Worm (Caenorhabditis elegans): Measurements from ENCODE around the gene srbc-41.

srbc-41 gene

DNA sequence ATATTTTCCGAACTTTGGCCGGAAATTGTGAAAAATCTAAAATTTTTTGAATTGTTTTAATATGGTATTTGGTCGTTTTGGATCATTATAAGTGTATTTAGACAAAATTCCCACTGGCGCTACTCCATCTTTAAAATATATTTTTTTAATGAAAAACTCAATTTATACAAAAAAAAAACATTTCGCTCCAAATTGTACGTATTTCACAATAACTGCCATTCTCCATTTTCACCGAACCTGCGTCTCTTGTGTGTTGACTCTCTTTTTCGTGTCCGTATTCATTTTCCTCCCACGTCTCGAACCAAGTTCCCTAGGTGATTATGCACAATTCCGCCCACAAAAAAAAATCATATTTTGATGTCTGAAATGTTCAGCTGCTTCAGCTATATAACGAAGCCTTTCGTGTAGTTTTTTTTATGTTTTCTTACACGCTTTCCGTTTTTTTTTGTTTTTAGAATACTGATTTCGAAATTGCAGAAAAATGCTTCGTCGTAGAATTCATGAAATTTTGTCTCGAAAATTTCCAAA is 14.0 kb downstream of the srbc-41 start, which contains the start of gene F16B4.2:
Gene F16B4.2 (plus strand): TSS at position 478 of the 528 bp plus-strand sequence.
- no peak for TF ChIP-seq flt-1 (GFP tag; IDR thresholded peaks at IDR 0.05)
- TF ChIP-seq F13C5.2 (tag; optimal IDR thresholded peaks at IDR 0.05): no peak
- TF ChIP-seq ama-1 (optimal IDR thresholded peaks at IDR 0.05): no peak
- no peak for TF ChIP-seq hmbx-1 (tag; optimal IDR thresholded peaks at IDR 0.05)
- TF ChIP-seq ceh-36 (tag; optimal IDR thresholded peaks at IDR 0.05): no peak
- no peak for TF ChIP-seq tbx-11 (GFP tag; IDR thresholded peaks at IDR 0.05)
- TF ChIP-seq ets-7 (tag; optimal IDR thresholded peaks at IDR 0.05): no peak
- no peak for TF ChIP-seq B0310.2 (tag; optimal IDR thresholded peaks at IDR 0.05)
- TF ChIP-seq scrt-1 (GFP tag; IDR thresholded peaks at IDR 0.05): no peak
- TF ChIP-seq hmg-4 (GFP tag; optimal IDR thresholded peaks at IDR 0.05): no peak
- no peak for TF ChIP-seq pes-1 (GFP tag; IDR thresholded peaks at IDR 0.05)

DNA sequence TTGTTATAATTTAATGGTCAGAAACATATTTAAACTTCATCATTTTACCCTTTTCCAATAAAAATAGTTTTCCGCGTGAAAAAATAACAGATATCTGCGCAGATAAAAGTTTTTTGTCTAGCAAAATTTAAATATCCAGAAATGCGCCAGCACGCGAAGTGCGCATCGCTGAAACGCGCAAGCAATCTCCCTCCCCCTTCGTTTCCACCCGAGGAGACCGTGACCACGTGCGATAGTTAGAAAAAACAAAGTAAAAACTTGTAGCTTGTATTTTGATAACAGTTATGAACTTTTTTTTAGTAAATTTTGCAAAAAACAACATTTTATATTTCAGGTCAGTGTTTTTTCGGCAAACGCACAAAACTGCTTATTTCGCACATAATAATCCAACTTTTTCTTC is 15.5 kb downstream of the srbc-41 start:
- TF ChIP-seq pes-1 (GFP tag; IDR thresholded peaks at IDR 0.05) (peak; percentile 66), sea-1 (GFP tag; conservative IDR thresholded peaks at IDR 0.05) (peak; percentile 63; the same call in 1 of the 2 replicates)

DNA sequence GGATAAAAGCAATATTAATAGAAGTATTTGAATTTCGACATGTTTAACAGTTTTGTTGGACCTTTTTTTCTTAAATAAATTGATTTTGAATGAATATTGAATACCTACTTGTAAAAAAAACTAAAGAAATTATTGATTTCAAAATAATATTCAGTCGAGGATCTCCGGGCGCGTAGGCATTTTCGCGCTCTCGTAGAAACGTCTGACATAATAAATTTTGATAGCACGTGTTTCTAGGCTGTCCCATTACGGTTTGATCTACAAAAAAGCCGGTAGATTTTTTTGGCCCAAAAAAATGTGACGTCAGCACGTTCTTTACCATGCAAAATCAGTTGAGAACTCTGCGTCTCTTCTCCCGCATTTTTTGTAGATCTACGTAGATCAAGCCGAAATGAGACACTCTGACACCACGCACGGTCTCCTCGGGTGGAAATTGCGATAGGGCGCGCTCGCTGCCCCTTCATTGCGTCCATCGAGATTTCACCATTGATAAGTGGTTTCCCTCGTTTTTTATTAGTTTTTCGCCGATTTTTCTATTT is 20.0 kb downstream of the srbc-41 start:
- no peak for TF ChIP-seq aly-1 (tag; optimal IDR thresholded peaks at IDR 0.05)
- TF ChIP-seq B0310.2 (tag; optimal IDR thresholded peaks at IDR 0.05): no peak
- no peak for TF ChIP-seq pes-1 (GFP tag; IDR thresholded peaks at IDR 0.05)
- no peak for TF ChIP-seq tbx-37 (GFP tag; conservative IDR thresholded peaks at IDR 0.05)
- no peak for TF ChIP-seq ceh-36 (tag; optimal IDR thresholded peaks at IDR 0.05)
- no peak for TF ChIP-seq tra-4 (tag; optimal IDR thresholded peaks at IDR 0.05)
- no peak for TF ChIP-seq ceh-13 (GFP tag; optimal IDR thresholded peaks at IDR 0.05)
- TF ChIP-seq tbx-11 (GFP tag; IDR thresholded peaks at IDR 0.05): no peak

DNA sequence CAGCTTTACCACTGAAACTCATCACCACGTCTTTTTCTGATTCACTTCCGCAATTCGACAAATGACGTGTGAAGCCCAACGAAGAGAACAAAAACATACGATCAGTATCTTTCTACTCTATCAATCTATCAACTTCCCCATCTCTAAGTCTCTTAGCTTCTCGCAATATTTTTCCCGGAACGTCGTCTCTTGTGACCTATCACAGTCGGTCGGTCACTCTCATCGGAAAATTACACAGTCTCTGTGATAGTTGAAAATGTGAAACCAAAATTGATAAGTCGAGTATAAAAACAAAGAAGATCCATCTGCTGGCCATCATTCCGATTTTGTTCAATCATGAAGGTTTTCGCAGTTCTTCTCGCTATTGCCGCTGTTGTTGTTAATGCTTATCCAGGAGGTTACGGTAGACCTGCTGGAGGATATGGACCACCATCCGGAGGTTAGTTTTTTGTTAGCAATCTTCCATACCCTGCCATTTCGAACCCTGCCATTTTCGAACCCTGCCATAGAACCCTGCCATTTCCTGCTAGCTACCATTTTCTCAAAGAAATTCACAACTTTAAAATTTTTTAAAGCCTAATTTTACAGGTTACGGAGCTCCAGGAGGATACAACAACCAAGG is 20.7 kb downstream of the srbc-41 start, which contains the start of gene F16B4.4:
Gene F16B4.4 (plus strand): TSS at position 221 of the 622 bp plus-strand sequence.
- TF ChIP-seq ceh-36 (tag; optimal IDR thresholded peaks at IDR 0.05) (no peak), ets-7 (tag; optimal IDR thresholded peaks at IDR 0.05) (no peak), B0310.2 (tag; optimal IDR thresholded peaks at IDR 0.05) (no peak), sea-1 (GFP tag; conservative IDR thresholded peaks at IDR 0.05) (no peak), scrt-1 (GFP tag; IDR thresholded peaks at IDR 0.05) (no peak), pes-1 (GFP tag; IDR thresholded peaks at IDR 0.05) (no peak), tbx-37 (GFP tag; conservative IDR thresholded peaks at IDR 0.05) (no peak), hnd-1 (tag; optimal IDR thresholded peaks at IDR 0.05) (no peak), F13C5.2 (tag; optimal IDR thresholded peaks at IDR 0.05) (no peak), tra-4 (tag; optimal IDR thresholded peaks at IDR 0.05) (no peak), hmbx-1 (tag; optimal IDR thresholded peaks at IDR 0.05) (no peak), hmg-4 (GFP tag; optimal IDR thresholded peaks at IDR 0.05) (no peak), ceh-13 (GFP tag; optimal IDR thresholded peaks at IDR 0.05) (no peak), flt-1 (GFP tag; IDR thresholded peaks at IDR 0.05) (no peak), tbx-11 (GFP tag; IDR thresholded peaks at IDR 0.05) (no peak), aly-1 (tag; optimal IDR thresholded peaks at IDR 0.05) (no peak)

DNA sequence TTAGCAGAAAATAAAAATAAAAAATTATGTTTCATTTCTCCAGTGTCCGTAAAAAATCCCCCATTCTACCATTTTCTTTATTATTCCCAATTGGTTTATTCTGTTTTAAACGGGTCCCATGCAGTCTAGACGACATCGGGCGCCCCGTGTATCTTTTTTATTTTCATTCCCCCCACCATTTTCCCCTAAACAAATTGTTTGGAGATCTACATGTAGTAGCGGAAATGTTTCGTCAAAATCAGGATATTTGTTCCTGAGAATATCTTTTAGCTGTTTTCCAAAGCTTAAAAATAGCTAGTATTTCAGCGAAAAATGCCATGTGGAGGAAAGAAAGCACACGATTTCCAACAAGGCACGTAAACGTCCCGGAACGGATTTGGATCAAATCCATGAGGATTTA is 26.5 kb downstream of the srbc-41 start, which contains the start of gene F16B4.5:
Gene F16B4.5 (plus strand): TSS at position 301 of the 400 bp plus-strand sequence.
- TF ChIP-seq sea-1 (GFP tag; conservative IDR thresholded peaks at IDR 0.05): no peak
- no peak for TF ChIP-seq ceh-36 (tag; optimal IDR thresholded peaks at IDR 0.05)
- no peak for TF ChIP-seq hmbx-1 (tag; optimal IDR thresholded peaks at IDR 0.05)
- no peak for TF ChIP-seq hnd-1 (tag; optimal IDR thresholded peaks at IDR 0.05)
- no peak for TF ChIP-seq tbx-37 (GFP tag; conservative IDR thresholded peaks at IDR 0.05)
- no peak for TF ChIP-seq scrt-1 (GFP tag; IDR thresholded peaks at IDR 0.05)
- no peak for TF ChIP-seq tbx-11 (GFP tag; IDR thresholded peaks at IDR 0.05)
- TF ChIP-seq B0310.2 (tag; optimal IDR thresholded peaks at IDR 0.05): no peak
- no peak for TF ChIP-seq pes-1 (GFP tag; IDR thresholded peaks at IDR 0.05)

DNA sequence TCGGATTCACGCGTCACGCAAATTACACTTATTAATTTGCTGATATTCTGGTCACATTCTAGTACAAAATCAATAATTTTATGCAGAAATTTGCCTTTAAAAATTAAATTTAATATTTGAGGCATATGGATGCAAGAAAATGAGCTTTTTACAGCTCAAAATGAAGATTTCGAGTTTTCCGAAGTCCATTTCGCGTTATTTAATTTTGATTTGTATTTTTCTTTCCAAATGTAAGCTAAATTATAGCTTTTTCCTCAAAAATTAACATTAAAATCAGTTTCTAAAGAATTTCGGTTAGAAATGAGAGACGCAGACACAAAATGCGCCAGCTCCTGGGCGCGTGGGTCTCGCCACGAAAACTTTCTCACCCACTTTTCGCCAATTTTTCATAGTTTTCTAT is 27.7 kb downstream of the srbc-41 start, which contains the start of gene F16B4.6:
Gene F16B4.6 (plus strand): TSS at position 301 of the 400 bp plus-strand sequence.
- TF ChIP-seq ceh-36 (tag; optimal IDR thresholded peaks at IDR 0.05) (no peak), B0310.2 (tag; optimal IDR thresholded peaks at IDR 0.05) (no peak), tbx-37 (GFP tag; conservative IDR thresholded peaks at IDR 0.05) (no peak), F13C5.2 (tag; optimal IDR thresholded peaks at IDR 0.05) (no peak), sea-1 (GFP tag; conservative IDR thresholded peaks at IDR 0.05) (no peak), pes-1 (GFP tag; IDR thresholded peaks at IDR 0.05) (no peak), hmg-4 (GFP tag; optimal IDR thresholded peaks at IDR 0.05) (no peak), ets-7 (tag; optimal IDR thresholded peaks at IDR 0.05) (no peak), ceh-13 (GFP tag; optimal IDR thresholded peaks at IDR 0.05) (no peak), scrt-1 (GFP tag; IDR thresholded peaks at IDR 0.05) (no peak)

DNA sequence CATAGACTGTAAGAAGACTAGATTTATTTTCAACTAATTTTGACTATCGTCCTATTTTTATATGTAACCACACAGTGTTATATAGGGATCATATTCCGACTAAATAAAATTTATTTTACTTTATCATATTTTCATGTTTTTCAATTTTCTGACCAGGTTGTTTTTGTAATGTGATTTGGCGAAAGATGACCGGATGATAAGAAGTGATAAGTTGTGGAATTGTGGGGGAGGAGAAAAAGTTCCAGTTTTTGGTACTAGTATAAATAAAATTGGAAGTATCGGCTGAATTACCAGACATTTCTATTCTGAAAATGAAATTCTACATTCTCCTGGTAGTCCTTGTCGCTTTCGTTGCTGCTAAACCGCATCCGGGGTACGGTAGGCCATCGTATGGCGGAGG is 29.2 kb downstream of the srbc-41 start, which contains the start of gene F16B4.7:
Gene F16B4.7 (plus strand): TSS at position 301 of the 400 bp plus-strand sequence.
- TF ChIP-seq F13C5.2 (tag; optimal IDR thresholded peaks at IDR 0.05) (no peak), tbx-11 (GFP tag; IDR thresholded peaks at IDR 0.05) (no peak), hmbx-1 (tag; optimal IDR thresholded peaks at IDR 0.05) (no peak), hmg-4 (GFP tag; optimal IDR thresholded peaks at IDR 0.05) (peak; percentile 25), B0310.2 (tag; optimal IDR thresholded peaks at IDR 0.05) (no peak), pes-1 (GFP tag; IDR thresholded peaks at IDR 0.05) (no peak), ceh-36 (tag; optimal IDR thresholded peaks at IDR 0.05) (peak; percentile 27), tra-4 (tag; optimal IDR thresholded peaks at IDR 0.05) (peak; percentile 31), flt-1 (GFP tag; IDR thresholded peaks at IDR 0.05) (no peak)

Data from whole organism, early embryonic.